Worm (Caenorhabditis elegans) whole organism, young adult: ENCODE measurements around the gene F32D1.8.
A peak's percentile ranks its signal among the peaks of the same experiment; 100 is the strongest.

ENCODE experiments used
- F22D6.2 ChIP-seq: sonication (generic microtip); optimal IDR thresholded peaks from 2 replicates; lab custom pipeline; 2016; ENCODE audit warnings: mild to moderate bottlenecking, missing genetic modification characterization, missing compliant biosample characterization
- F39B2.1 ChIP-seq: fragments of 200-800 bp; sonication (Bioruptor generic); IDR thresholded peaks from 2 replicates; pipeline ENCODE4 v1.3.6; 2022; ENCODE audit warnings: missing genetic modification reagents, missing genetic modification characterization, missing compliant biosample characterization
- T07F8.4 ChIP-seq: sonication (generic microtip); optimal IDR thresholded peaks from 2 replicates; lab custom pipeline; 2016; ENCODE audit warnings: mild to moderate bottlenecking, missing genetic modification characterization, moderate library complexity, missing compliant biosample characterization
- T26A5.8 ChIP-seq: sonication (generic microtip); optimal IDR thresholded peaks from 2 replicates; lab custom pipeline; 2016; ENCODE audit warnings: missing genetic modification characterization, missing compliant biosample characterization
- Y53G8AR.9 ChIP-seq: fragments of 200-800 bp; sonication (Bioruptor generic); conservative IDR thresholded peaks from 2 replicates; pipeline ENCODE4 v1.3.6; 2022; ENCODE audit warnings: missing genetic modification reagents, missing genetic modification characterization, missing compliant biosample characterization
- Y56A3A.18 ChIP-seq: fragments of 200-800 bp; sonication (Bioruptor generic); IDR thresholded peaks from 2 replicates; pipeline ENCODE4 v1.3.6; 2022; ENCODE audit warnings: missing genetic modification reagents, missing genetic modification characterization, missing compliant biosample characterization
- aptf-3 ChIP-seq: fragments of 200-800 bp; sonication (Bioruptor generic); IDR thresholded peaks from 2 replicates; pipeline ENCODE4 v1.3.6; 2022; ENCODE audit warnings: missing genetic modification characterization, missing compliant biosample characterization
- atf-7 ChIP-seq: sonication (generic microtip); optimal IDR thresholded peaks from 2 replicates; lab custom pipeline; 2017; ENCODE audit warnings: mild to moderate bottlenecking, missing genetic modification characterization, missing compliant biosample characterization
- bed-2 ChIP-seq: fragments of 200-800 bp; sonication (Bioruptor generic); IDR thresholded peaks from 2 replicates; pipeline ENCODE4 v1.3.6; 2022; ENCODE audit warnings: missing genetic modification reagents, missing genetic modification characterization, missing compliant biosample characterization
- ceh-27 ChIP-seq: fragments of 200-800 bp; sonication (Bioruptor generic); optimal IDR thresholded peaks from 2 replicates; lab custom pipeline; 2018; ENCODE audit warnings: mild to moderate bottlenecking, missing genetic modification characterization, moderate library complexity, missing compliant biosample characterization
- ceh-40 ChIP-seq: fragments of 200-800 bp; sonication (Bioruptor generic); IDR thresholded peaks from 2 replicates; pipeline ENCODE4 v1.3.6; 2022; ENCODE audit warnings: missing genetic modification characterization, missing compliant biosample characterization
- die-1 ChIP-seq: sonication (generic microtip); optimal IDR thresholded peaks from 2 replicates; lab custom pipeline; 2016; ENCODE audit warnings: missing genotype, mild to moderate bottlenecking, missing genetic modification characterization, missing compliant biosample characterization
- dpl-1 ChIP-seq: fragments of 150-350 bp; optimal IDR thresholded peaks from 2 replicates; lab custom pipeline; 2014; ENCODE audit warnings: missing biosample characterization, missing genetic modification reagents, missing genetic modification characterization
- egrh-3 ChIP-seq: fragments of 200-800 bp; sonication (Bioruptor generic); IDR thresholded peaks from 2 replicates; pipeline ENCODE4 v1.3.6; 2022; ENCODE audit warnings: missing genetic modification reagents, missing genetic modification characterization, missing compliant biosample characterization
- ets-4 ChIP-seq: fragments of 200-800 bp; sonication (Bioruptor generic); optimal IDR thresholded peaks from 2 replicates; lab custom pipeline; 2018; ENCODE audit warnings: mild to moderate bottlenecking, missing genetic modification characterization, missing compliant biosample characterization
- hlh-12 ChIP-seq: sonication (generic microtip); optimal IDR thresholded peaks from 2 replicates; lab custom pipeline; 2016; ENCODE audit warnings: missing genetic modification characterization, missing compliant biosample characterization
- hlh-26 ChIP-seq: fragments of 200-800 bp; sonication (Bioruptor generic); conservative IDR thresholded peaks from 2 replicates; pipeline ENCODE4 v1.3.6; 2022; ENCODE audit warnings: missing genetic modification reagents, missing genetic modification characterization, missing compliant biosample characterization
- hmg-1.2 ChIP-seq: fragments of 200-800 bp; sonication (Bioruptor generic); IDR thresholded peaks from 2 replicates; pipeline ENCODE4 v1.3.6; 2022; ENCODE audit warnings: missing genetic modification reagents, missing genetic modification characterization, missing compliant biosample characterization
- hmg-20 ChIP-seq: fragments of 200-800 bp; sonication (Bioruptor generic); IDR thresholded peaks from 2 replicates; pipeline ENCODE4 v1.3.6; 2022; ENCODE audit warnings: missing genetic modification reagents, missing genetic modification characterization, missing compliant biosample characterization
- lin-26 ChIP-seq: fragments of 200-800 bp; sonication (Bioruptor generic); IDR thresholded peaks from 2 replicates; pipeline ENCODE4 v1.3.6; 2022; ENCODE audit warnings: missing genetic modification reagents, missing genetic modification characterization, missing compliant biosample characterization
- madf-10 ChIP-seq: sonication (generic microtip); optimal IDR thresholded peaks from 2 replicates; lab custom pipeline; 2016; ENCODE audit warnings: mild to moderate bottlenecking, missing genetic modification characterization, missing compliant biosample characterization
- madf-3 ChIP-seq: fragments of 200-800 bp; sonication (Bioruptor generic); IDR thresholded peaks from 2 replicates; pipeline ENCODE4 v1.3.6; 2022; ENCODE audit warnings: missing genetic modification reagents, missing genetic modification characterization, missing compliant biosample characterization
- madf-8 ChIP-seq: fragments of 200-800 bp; sonication (Bioruptor generic); conservative IDR thresholded peaks from 2 replicates; pipeline ENCODE4 v1.3.6; 2022; ENCODE audit warnings: missing genetic modification reagents, missing genetic modification characterization, missing compliant biosample characterization
- mcd-1 ChIP-seq: fragments of 200-800 bp; sonication (Bioruptor generic); IDR thresholded peaks from 2 replicates; pipeline ENCODE4 v1.3.6; 2022; ENCODE audit warnings: missing genetic modification reagents, missing genetic modification characterization, missing compliant biosample characterization
- mes-4 ChIP-seq: sonication (generic microtip); optimal IDR thresholded peaks from 2 replicates; lab custom pipeline; 2016; ENCODE audit warnings: missing genotype, missing genetic modification characterization, missing compliant biosample characterization
- nfya-2 ChIP-seq: fragments of 200-800 bp; sonication (Bioruptor generic); IDR thresholded peaks from 2 replicates; pipeline ENCODE4 v1.3.6; 2022; ENCODE audit warnings: missing genetic modification reagents, missing genetic modification characterization, missing compliant biosample characterization
- nfyb-1 ChIP-seq: fragments of 200-800 bp; sonication (Bioruptor generic); IDR thresholded peaks from 2 replicates; pipeline ENCODE4 v1.3.6; 2022; ENCODE audit warnings: missing genetic modification reagents, missing genetic modification characterization, missing compliant biosample characterization
- rcor-1 ChIP-seq: fragments of 200-800 bp; sonication (Bioruptor generic); IDR thresholded peaks from 2 replicates; pipeline ENCODE4 v1.3.6; 2022; ENCODE audit warnings: missing genetic modification reagents, missing genetic modification characterization, missing compliant biosample characterization
- rec-8 ChIP-seq, 2 experiments: sonication (generic microtip); optimal IDR thresholded peaks; 2 replicates each; lab custom pipeline; 2016; ENCODE audit warnings: mild to moderate bottlenecking in 2 of 2, missing genetic modification characterization in 2 of 2, missing genetic modification reagents in 2 of 2, missing genotype in 2 of 2, missing biosample characterization in 1 of 2, missing compliant biosample characterization in 1 of 2, moderate library complexity in 1 of 2
- rpc-1 ChIP-seq, 2 experiments: fragments of 150-350 bp in 1 of 2; sonication (generic microtip) in 1 of 2; optimal IDR thresholded peaks; 2 replicates each; lab custom pipeline; 2014 to 2018; ENCODE audit warnings: missing biosample characterization in 1 of 2, missing genetic modification characterization in 1 of 2, missing genetic modification reagents in 1 of 2, missing genotype in 1 of 2
- sdz-38 ChIP-seq: sonication (generic microtip); optimal IDR thresholded peaks from 2 replicates; lab custom pipeline; 2016; ENCODE audit warnings: missing genotype, missing genetic modification characterization, missing compliant biosample characterization
- snpc-1.1 ChIP-seq: sonication (generic microtip); optimal IDR thresholded peaks from 2 replicates; lab custom pipeline; 2017; ENCODE audit warnings: missing genetic modification characterization, mild to moderate bottlenecking, missing compliant biosample characterization, antibody characterized with exemption, moderate library complexity, missing genotype, missing genetic modification reagents; ENCODE audit not compliant: insufficient read depth
- snpc-4 ChIP-seq, 5 experiments: fragments of 150-350 bp in 1 of 5; sonication (generic microtip) in 4 of 5; optimal IDR thresholded peaks; 2 replicates each; lab custom pipeline; 2014 to 2018; ENCODE audit warnings: missing genetic modification characterization in 5 of 5, missing biosample characterization in 3 of 5, antibody characterized with exemption in 2 of 5, mild to moderate bottlenecking in 2 of 5, missing compliant biosample characterization in 2 of 5, missing genotype in 2 of 5, moderate library complexity in 2 of 5, missing genetic modification reagents in 1 of 5
- somi-1 ChIP-seq: fragments of 200-800 bp; sonication (Bioruptor generic); optimal IDR thresholded peaks from 2 replicates; lab custom pipeline; 2018; ENCODE audit warnings: mild to moderate bottlenecking, missing genetic modification characterization, missing compliant biosample characterization
- zfh-2 ChIP-seq: fragments of 200-800 bp; sonication (Bioruptor generic); conservative IDR thresholded peaks from 2 replicates; pipeline ENCODE4 v1.3.6; 2022; ENCODE audit warnings: missing genetic modification reagents, missing genetic modification characterization, missing compliant biosample characterization
- ztf-28 ChIP-seq: fragments of 200-800 bp; sonication (Bioruptor generic); IDR thresholded peaks from 2 replicates; pipeline ENCODE4 v1.3.6; 2022; ENCODE audit warnings: missing genetic modification reagents, missing genetic modification characterization, missing compliant biosample characterization
- ztf-6 ChIP-seq: fragments of 200-800 bp; sonication (Bioruptor generic); IDR thresholded peaks from 2 replicates; pipeline ENCODE4 v1.3.6; 2022; ENCODE audit warnings: missing genetic modification reagents, missing genetic modification characterization, missing compliant biosample characterization

F32D1.8 gene

DNA sequence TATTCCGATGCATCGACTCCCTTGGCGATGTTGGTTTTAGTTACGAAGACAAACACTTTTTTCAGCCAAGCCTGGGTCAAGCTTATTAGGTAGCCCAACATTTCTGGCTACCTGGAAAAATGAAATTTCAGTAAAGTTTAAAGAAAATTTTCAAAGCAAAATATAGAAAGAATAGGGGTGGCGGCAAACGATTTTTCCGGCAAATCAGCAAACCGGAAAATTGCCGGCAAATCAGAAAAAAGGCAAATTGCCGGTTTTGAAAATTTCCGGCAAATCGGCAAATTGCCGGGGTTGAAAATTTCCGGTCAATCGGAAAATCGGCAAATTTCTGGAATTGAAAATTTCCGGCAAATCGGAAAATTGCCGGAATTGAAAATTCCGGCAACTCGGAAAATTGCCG, at the start of gene F32D1.8:
TSS of gene F32D1.8 (minus strand) at position 101 of the 400 bp plus-strand sequence.
- TF ChIP-seq ets-4 (GFP tag; lab: Kevin White, UChicago) (no peak), mes-4 (tag; lab: Kevin White, UChicago) (no peak), Y56A3A.18 (no peak), sdz-38 (no peak), dpl-1 (GFP tag; lab: Kevin White, UChicago) (no peak), rec-8 (tag; optimal IDR thresholded peaks at IDR 0.05; lab: Kevin White, UChicago) (no peak), madf-10 (tag; lab: Kevin White, UChicago) (no peak), aptf-3 (no peak), madf-3 (GFP tag; lab: Robert Waterston, UW) (no peak), somi-1 (GFP tag; lab: Kevin White, UChicago) (no peak), ztf-6 (no peak), madf-8 (GFP tag; lab: Robert Waterston, UW) (no peak), egrh-3 (no peak), atf-7 (tag; lab: Kevin White, UChicago) (no peak), ceh-27 (no peak), F22D6.2 (no peak), F39B2.1 (GFP tag; lab: Robert Waterston, UW) (no peak)

DNA sequence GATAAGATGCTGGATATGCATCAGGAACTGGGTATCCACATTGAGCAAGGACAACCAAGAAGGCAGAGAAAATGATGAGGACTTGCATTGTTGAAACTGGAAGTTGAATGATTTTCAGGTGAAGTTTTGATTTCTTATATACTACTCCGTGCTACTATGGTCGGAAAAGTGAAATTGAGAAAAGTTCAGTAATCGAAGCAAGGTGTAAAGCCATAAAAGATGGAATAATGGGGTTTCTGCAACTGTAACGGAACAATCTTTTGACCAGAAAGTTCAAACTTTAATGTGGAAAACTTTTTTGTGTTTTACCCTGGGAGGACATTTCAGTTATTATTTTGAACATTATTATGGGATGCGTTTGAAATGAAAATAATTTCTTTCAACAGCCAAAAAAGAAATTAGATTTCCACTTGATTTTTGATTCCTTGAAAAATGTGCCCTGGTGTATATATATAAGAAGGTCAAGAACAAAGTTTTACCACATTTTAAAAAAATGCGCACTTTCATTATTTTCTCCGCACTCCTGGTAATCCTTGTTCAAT, 46.4 kb upstream of the F32D1.8 start, which contains the start of the genes Y47D7A.9 and Y47D7A.19:
TSS of gene Y47D7A.9 (minus strand) at position 101 of the 542 bp plus-strand sequence.
TSS of gene Y47D7A.19 (plus strand) at position 492 of the 542 bp plus-strand sequence.
- TF ChIP-seq zfh-2 (GFP tag; lab: Robert Waterston, UW) (no peak), ztf-28 (no peak), ceh-27 (no peak), snpc-1.1 (no peak), nfyb-1 (GFP tag; lab: Robert Waterston, UW) (no peak), atf-7 (tag; lab: Kevin White, UChicago) (no peak), T26A5.8 (tag; lab: Kevin White, UChicago) (no peak), snpc-4 (GFP tag; optimal IDR thresholded peaks at IDR 0.05; lab: Kevin White, UChicago) (no peak), snpc-4 (tag; optimal IDR thresholded peaks at IDR 0.05; lab: Kevin White, UChicago) (no peak), rcor-1 (GFP tag; lab: Robert Waterston, UW) (no peak), mcd-1 (no peak), madf-10 (tag; lab: Kevin White, UChicago) (no peak), rpc-1 (optimal IDR thresholded peaks at IDR 0.05; lab: Kevin White, UChicago) (no peak), rpc-1 (tag; optimal IDR thresholded peaks at IDR 0.05; lab: Kevin White, UChicago) (no peak)

DNA sequence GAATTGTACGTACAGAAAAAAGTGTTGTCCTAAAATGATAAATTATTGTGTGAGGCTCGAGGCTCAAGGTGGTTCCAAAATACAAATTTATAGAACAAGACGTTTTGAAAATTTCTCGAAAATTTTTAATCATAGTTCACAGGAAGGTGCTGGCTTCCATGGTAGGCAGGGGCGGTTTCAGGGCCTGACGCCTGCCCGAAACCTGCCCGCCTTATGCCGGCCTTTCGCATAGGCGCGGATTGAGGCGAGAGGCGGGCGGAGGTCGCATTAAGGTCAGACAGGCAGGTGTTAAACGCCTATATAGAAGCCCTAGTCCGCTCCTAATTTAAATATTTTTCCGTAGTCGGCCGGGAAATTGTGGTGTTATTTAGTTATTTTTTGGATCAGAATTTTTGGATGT, 45.6 kb upstream of the F32D1.8 start:
- no peak for TF ChIP-seq hmg-20 (GFP tag; lab: Robert Waterston, UW)
- no peak for TF ChIP-seq snpc-1.1
- TF ChIP-seq ceh-40 (GFP tag; lab: Robert Waterston, UW), result no peak
- no peak for TF ChIP-seq hlh-26
- no peak for TF ChIP-seq bed-2 (GFP tag; lab: Robert Waterston, UW)
- TF ChIP-seq hlh-12 (tag; lab: Kevin White, UChicago), result no peak
- TF ChIP-seq hmg-1.2 (GFP tag; lab: Robert Waterston, UW), result no peak
- no peak for TF ChIP-seq sdz-38
- no peak for TF ChIP-seq Y53G8AR.9
- TF ChIP-seq zfh-2 (GFP tag; lab: Robert Waterston, UW), result peak; percentile 70
- TF ChIP-seq T07F8.4, result no peak
- no peak for TF ChIP-seq ztf-28
- no peak for TF ChIP-seq die-1
- no peak for TF ChIP-seq mes-4 (tag; lab: Kevin White, UChicago)
- TF ChIP-seq nfya-2 (GFP tag; lab: Robert Waterston, UW), result no peak
- peak; percentile 35; the same call in 1 of the 2 replicates for TF ChIP-seq lin-26 (GFP tag; lab: Robert Waterston, UW)
- TF ChIP-seq, all 124 proteins: peak for 2
